Fruit fly (Drosophila melanogaster): ENCODE data around the gene Dip-C.

DNA sequence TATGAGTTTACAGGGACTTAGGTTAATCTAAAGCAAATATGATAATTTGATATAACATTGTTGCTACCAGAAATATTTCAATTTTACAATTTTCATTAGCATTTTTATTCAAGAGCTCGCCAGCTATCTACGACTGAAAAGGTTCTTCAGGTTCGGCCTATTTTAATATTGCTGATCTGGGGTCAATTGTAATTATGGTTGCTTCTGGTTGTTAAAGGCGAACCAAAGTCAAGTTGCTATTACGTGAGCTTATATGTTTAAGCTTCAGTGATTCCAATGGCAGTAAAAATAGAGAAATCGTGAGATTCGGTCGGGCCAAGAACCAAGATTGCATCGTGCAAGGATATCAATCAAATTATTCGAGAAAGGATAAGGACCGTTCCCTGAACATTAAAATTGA, 22.4 kb upstream of the Dip-C start, which contains the start of gene Desat2:
- TF ChIP-seq EcR (GFP tag; optimal IDR thresholded peaks at IDR 0.05): no peak
- no peak for TF ChIP-seq Dll (optimal IDR thresholded peaks at IDR 0.05)
- no peak for TF ChIP-seq pan (optimal IDR thresholded peaks at IDR 0.05)
- no peak for TF ChIP-seq CG8478 (optimal IDR thresholded peaks at IDR 0.05)
